Worm (Caenorhabditis elegans) whole organism, young adult: ENCODE data around the gene H20E11.2.

Experiments
- B0035.1 ChIP-seq: sonication (generic microtip); optimal IDR thresholded peaks from 2 replicates; lab custom pipeline; 2016; ENCODE audit warnings: missing genetic modification characterization, mild to moderate bottlenecking, missing compliant biosample characterization, missing genotype, missing genetic modification reagents
- C06A6.2 ChIP-seq: fragments of 200-800 bp; sonication (Bioruptor generic); conservative IDR thresholded peaks from 2 replicates; pipeline ENCODE4 v1.3.6; 2022; ENCODE audit warnings: missing genetic modification characterization, missing compliant biosample characterization
- C17E4.6 ChIP-seq: fragments of 200-800 bp; sonication (Bioruptor generic); IDR thresholded peaks from 2 replicates; pipeline ENCODE4 v1.3.6; 2022; ENCODE audit warnings: missing genetic modification reagents, missing genetic modification characterization, missing compliant biosample characterization
- F49E8.2 ChIP-seq: sonication (generic microtip); optimal IDR thresholded peaks from 3 replicates; lab custom pipeline; 2017; ENCODE audit warnings: missing genetic modification characterization, mild to moderate bottlenecking, missing compliant biosample characterization, antibody characterized with exemption, moderate library complexity; ENCODE audit not compliant: insufficient read depth
- F52B5.7 ChIP-seq: sonication (generic microtip); optimal IDR thresholded peaks from 2 replicates; lab custom pipeline; 2016; ENCODE audit warnings: mild to moderate bottlenecking, missing genetic modification characterization, missing compliant biosample characterization
- F57A8.1 ChIP-seq: fragments of 200-800 bp; sonication (Bioruptor generic); optimal IDR thresholded peaks from 2 replicates; lab custom pipeline; 2018; ENCODE audit warnings: mild to moderate bottlenecking, missing genetic modification characterization, moderate library complexity, missing compliant biosample characterization
- K11D2.4 ChIP-seq: fragments of 200-800 bp; sonication (Bioruptor generic); IDR thresholded peaks from 2 replicates; pipeline ENCODE4 v1.3.6; 2022; ENCODE audit warnings: missing genetic modification reagents, missing genetic modification characterization, missing compliant biosample characterization
- K12H6.12 ChIP-seq: fragments of 200-800 bp; sonication (Bioruptor generic); optimal IDR thresholded peaks from 2 replicates; lab custom pipeline; 2018; ENCODE audit warnings: mild to moderate bottlenecking, missing genetic modification characterization, missing compliant biosample characterization
- Y56A3A.18 ChIP-seq: fragments of 200-800 bp; sonication (Bioruptor generic); IDR thresholded peaks from 2 replicates; pipeline ENCODE4 v1.3.6; 2022; ENCODE audit warnings: missing genetic modification reagents, missing genetic modification characterization, missing compliant biosample characterization
- Y67H2A.10 ChIP-seq: fragments of 200-800 bp; sonication (Bioruptor generic); conservative IDR thresholded peaks from 2 replicates; pipeline ENCODE4 v1.3.6; 2022; ENCODE audit warnings: missing genetic modification reagents, missing genetic modification characterization, missing compliant biosample characterization
- Y79H2A.3 ChIP-seq: fragments of 200-800 bp; sonication (Bioruptor generic); conservative IDR thresholded peaks from 2 replicates; pipeline ENCODE4 v1.3.6; 2022; ENCODE audit warnings: missing genetic modification reagents, missing genetic modification characterization, missing compliant biosample characterization
- ama-1 ChIP-seq, 3 experiments: fragments of 150-350 bp in 1 of 3; sonication (generic microtip) in 2 of 3; optimal IDR thresholded peaks; 2 replicates each; lab custom pipeline; 2014 to 2018; ENCODE audit warnings: missing biosample characterization in 2 of 3, missing genetic modification characterization in 2 of 3, missing genetic modification reagents in 2 of 3
- atf-7 ChIP-seq: sonication (generic microtip); optimal IDR thresholded peaks from 2 replicates; lab custom pipeline; 2017; ENCODE audit warnings: mild to moderate bottlenecking, missing genetic modification characterization, missing compliant biosample characterization
- athp-1 ChIP-seq: sonication (generic microtip); optimal IDR thresholded peaks from 2 replicates; lab custom pipeline; 2017; ENCODE audit warnings: mild to moderate bottlenecking, missing genetic modification characterization, missing compliant biosample characterization
- attf-3 ChIP-seq: fragments of 200-800 bp; sonication (Bioruptor generic); conservative IDR thresholded peaks from 2 replicates; pipeline ENCODE4 v1.3.6; 2022; ENCODE audit warnings: missing genetic modification reagents, missing genetic modification characterization, missing compliant biosample characterization
- attf-6 ChIP-seq: fragments of 200-800 bp; sonication (Bioruptor generic); IDR thresholded peaks from 2 replicates; pipeline ENCODE4 v1.3.6; 2022; ENCODE audit warnings: missing genetic modification reagents, missing genetic modification characterization, missing compliant biosample characterization
- ceh-100 ChIP-seq: fragments of 200-800 bp; sonication (Bioruptor generic); IDR thresholded peaks from 2 replicates; pipeline ENCODE4 v1.3.6; 2022; ENCODE audit warnings: missing genetic modification reagents, missing genetic modification characterization, missing compliant biosample characterization
- ceh-40 ChIP-seq: fragments of 200-800 bp; sonication (Bioruptor generic); IDR thresholded peaks from 2 replicates; pipeline ENCODE4 v1.3.6; 2022; ENCODE audit warnings: missing genetic modification characterization, missing compliant biosample characterization
- ceh-58 ChIP-seq: fragments of 200-800 bp; sonication (Bioruptor generic); IDR thresholded peaks from 2 replicates; pipeline ENCODE4 v1.3.6; 2022; ENCODE audit warnings: missing genetic modification characterization, missing compliant biosample characterization
- ceh-91 ChIP-seq: fragments of 200-800 bp; sonication (Bioruptor generic); IDR thresholded peaks from 2 replicates; pipeline ENCODE4 v1.3.6; 2022; ENCODE audit warnings: missing genetic modification reagents, missing genetic modification characterization, missing compliant biosample characterization
- dpff-1 ChIP-seq: sonication (generic microtip); optimal IDR thresholded peaks from 2 replicates; lab custom pipeline; 2017; ENCODE audit warnings: mild to moderate bottlenecking, missing genetic modification characterization, missing compliant biosample characterization
- dpl-1 ChIP-seq: fragments of 150-350 bp; optimal IDR thresholded peaks from 2 replicates; lab custom pipeline; 2014; ENCODE audit warnings: missing biosample characterization, missing genetic modification reagents, missing genetic modification characterization
- efl-1 ChIP-seq: fragments of 150-350 bp; optimal IDR thresholded peaks from 2 replicates; lab custom pipeline; 2014; ENCODE audit warnings: missing biosample characterization, missing genetic modification reagents, missing genetic modification characterization
- egl-18 ChIP-seq: fragments of 200-800 bp; sonication (Bioruptor generic); IDR thresholded peaks from 2 replicates; pipeline ENCODE4 v1.3.6; 2022; ENCODE audit warnings: missing genetic modification reagents, missing genetic modification characterization, missing compliant biosample characterization
- egrh-3 ChIP-seq: fragments of 200-800 bp; sonication (Bioruptor generic); IDR thresholded peaks from 2 replicates; pipeline ENCODE4 v1.3.6; 2022; ENCODE audit warnings: missing genetic modification reagents, missing genetic modification characterization, missing compliant biosample characterization
- him-1 ChIP-seq: sonication (generic microtip); optimal IDR thresholded peaks from 2 replicates; lab custom pipeline; 2016; ENCODE audit warnings: missing genotype, missing genetic modification reagents, missing genetic modification characterization, missing compliant biosample characterization
- hrde-1 ChIP-seq: sonication (generic microtip); optimal IDR thresholded peaks from 2 replicates; lab custom pipeline; 2016; ENCODE audit warnings: missing genetic modification characterization, mild to moderate bottlenecking, missing compliant biosample characterization, moderate library complexity, missing genotype, missing genetic modification reagents, borderline replicate concordance
- hsf-1 ChIP-seq: fragments of 200-800 bp; sonication (Bioruptor generic); IDR thresholded peaks from 2 replicates; pipeline ENCODE4 v1.3.6; 2022; ENCODE audit warnings: missing genetic modification reagents, missing genetic modification characterization, missing compliant biosample characterization
- lag-1 ChIP-seq: fragments of 200-800 bp; sonication (Bioruptor generic); IDR thresholded peaks from 2 replicates; pipeline ENCODE4 v1.3.6; 2022; ENCODE audit warnings: missing genetic modification reagents, missing genetic modification characterization, missing compliant biosample characterization
- madf-10 ChIP-seq: sonication (generic microtip); optimal IDR thresholded peaks from 2 replicates; lab custom pipeline; 2016; ENCODE audit warnings: mild to moderate bottlenecking, missing genetic modification characterization, missing compliant biosample characterization
- madf-3 ChIP-seq: fragments of 200-800 bp; sonication (Bioruptor generic); IDR thresholded peaks from 2 replicates; pipeline ENCODE4 v1.3.6; 2022; ENCODE audit warnings: missing genetic modification reagents, missing genetic modification characterization, missing compliant biosample characterization
- mcd-1 ChIP-seq: fragments of 200-800 bp; sonication (Bioruptor generic); IDR thresholded peaks from 2 replicates; pipeline ENCODE4 v1.3.6; 2022; ENCODE audit warnings: missing genetic modification reagents, missing genetic modification characterization, missing compliant biosample characterization
- mes-4 ChIP-seq: sonication (generic microtip); optimal IDR thresholded peaks from 2 replicates; lab custom pipeline; 2016; ENCODE audit warnings: missing genotype, missing genetic modification characterization, missing compliant biosample characterization
- mxl-1 ChIP-seq: sonication (generic microtip); optimal IDR thresholded peaks from 2 replicates; lab custom pipeline; 2016; ENCODE audit warnings: missing genetic modification characterization, missing compliant biosample characterization
- nhr-27 ChIP-seq: fragments of 200-800 bp; sonication (Bioruptor generic); optimal IDR thresholded peaks from 2 replicates; lab custom pipeline; 2018; ENCODE audit warnings: mild to moderate bottlenecking, missing genetic modification characterization, moderate library complexity, missing compliant biosample characterization
- nhr-90 ChIP-seq: sonication (generic microtip); optimal IDR thresholded peaks from 2 replicates; lab custom pipeline; 2016; ENCODE audit warnings: missing genotype, mild to moderate bottlenecking, missing genetic modification characterization, missing compliant biosample characterization
- pha-4 ChIP-seq: fragments of 150-350 bp; sonication (generic microtip); optimal IDR thresholded peaks from 2 replicates; lab custom pipeline; 2014; ENCODE audit warnings: missing biosample characterization, missing genetic modification reagents, missing genetic modification characterization
- rcor-1 ChIP-seq: fragments of 200-800 bp; sonication (Bioruptor generic); IDR thresholded peaks from 2 replicates; pipeline ENCODE4 v1.3.6; 2022; ENCODE audit warnings: missing genetic modification reagents, missing genetic modification characterization, missing compliant biosample characterization
- sdz-38 ChIP-seq: sonication (generic microtip); optimal IDR thresholded peaks from 2 replicates; lab custom pipeline; 2016; ENCODE audit warnings: missing genotype, missing genetic modification characterization, missing compliant biosample characterization
- somi-1 ChIP-seq: fragments of 200-800 bp; sonication (Bioruptor generic); optimal IDR thresholded peaks from 2 replicates; lab custom pipeline; 2018; ENCODE audit warnings: mild to moderate bottlenecking, missing genetic modification characterization, missing compliant biosample characterization
- tbp1 ChIP-seq: fragments of 200-800 bp; sonication (Bioruptor generic); optimal IDR thresholded peaks from 2 replicates; lab custom pipeline; 2018; ENCODE audit warnings: mild to moderate bottlenecking, missing genetic modification characterization, missing compliant biosample characterization
- tbx-9 ChIP-seq: sonication (generic microtip); optimal IDR thresholded peaks from 2 replicates; lab custom pipeline; 2016; ENCODE audit warnings: borderline replicate concordance, missing genetic modification characterization, inconsistent platforms, missing compliant biosample characterization
- tlf-1 ChIP-seq: fragments of 200-800 bp; sonication (Bioruptor generic); optimal IDR thresholded peaks from 2 replicates; lab custom pipeline; 2018; ENCODE audit warnings: mild to moderate bottlenecking, missing genetic modification characterization, missing compliant biosample characterization
- unc-130 ChIP-seq: sonication (generic microtip); optimal IDR thresholded peaks from 2 replicates; lab custom pipeline; 2016; ENCODE audit warnings: missing genetic modification reagents, missing genetic modification characterization, missing compliant biosample characterization
- unc-62 ChIP-seq: fragments of 150-350 bp; optimal IDR thresholded peaks from 2 replicates; lab custom pipeline; 2014; ENCODE audit warnings: missing biosample characterization, missing genetic modification reagents, missing genetic modification characterization
- xnd-1 ChIP-seq: sonication (generic microtip); optimal IDR thresholded peaks from 2 replicates; lab custom pipeline; 2016; ENCODE audit warnings: missing genotype, missing genetic modification reagents, missing genetic modification characterization, missing compliant biosample characterization
- zfh-2 ChIP-seq: fragments of 200-800 bp; sonication (Bioruptor generic); conservative IDR thresholded peaks from 2 replicates; pipeline ENCODE4 v1.3.6; 2022; ENCODE audit warnings: missing genetic modification reagents, missing genetic modification characterization, missing compliant biosample characterization
- ztf-25 ChIP-seq: fragments of 200-800 bp; sonication (Bioruptor generic); IDR thresholded peaks from 2 replicates; pipeline ENCODE4 v1.3.6; 2022; ENCODE audit warnings: missing genetic modification reagents, missing genetic modification characterization, missing compliant biosample characterization
- ztf-3 ChIP-seq: fragments of 200-800 bp; sonication (Bioruptor generic); optimal IDR thresholded peaks from 2 replicates; lab custom pipeline; 2018; ENCODE audit warnings: mild to moderate bottlenecking, missing genetic modification characterization, missing compliant biosample characterization

The H20E11.2 gene

ce11 chrIV:6785873-6786272, 41.7 kb upstream of the H20E11.2 start (continued):
- TF ChIP-seq madf-10 (tag; lab: Kevin White, UChicago) (peak; percentile 17), xnd-1 (no peak), tbx-9 (tag; lab: Kevin White, UChicago) (no peak), attf-6 (GFP tag; lab: Robert Waterston, UW) (no peak), rcor-1 (no peak), dpl-1 (GFP tag; lab: Kevin White, UChicago) (no peak), C17E4.6 (no peak), F49E8.2 (tag; lab: Kevin White, UChicago) (no peak), ztf-3 (GFP tag; lab: Kevin White, UChicago) (no peak), nhr-27 (tag; lab: Kevin White, UChicago) (no peak), sdz-38 (tag; lab: Kevin White, UChicago) (no peak), C06A6.2 (GFP tag; lab: Robert Waterston, UW) (no peak), Y67H2A.10 (GFP tag; lab: Robert Waterston, UW) (no peak), athp-1 (tag; lab: Kevin White, UChicago) (no peak), mcd-1 (GFP tag; lab: Robert Waterston, UW) (peak; percentile 64), nhr-90 (tag; lab: Kevin White, UChicago) (no peak), efl-1 (GFP tag; lab: Kevin White, UChicago) (no peak), unc-130 (no peak), K11D2.4 (GFP tag; lab: Robert Waterston, UW) (peak; percentile 21; the same call in 1 of the 2 replicates), egl-18 (GFP tag; lab: Robert Waterston, UW) (no peak), pha-4 (tag; lab: Kevin White, UChicago) (peak; percentile 38), ceh-58 (GFP tag; lab: Robert Waterston, UW) (no peak), tbp1 (GFP tag; lab: Kevin White, UChicago) (peak; percentile 39), Y79H2A.3 (GFP tag; lab: Robert Waterston, UW) (no peak), egrh-3 (GFP tag; lab: Robert Waterston, UW) (no peak), zfh-2 (GFP tag; lab: Robert Waterston, UW) (no peak; the same call in none of the 2 replicates), tlf-1 (GFP tag; lab: Kevin White, UChicago) (no peak), Y56A3A.18 (peak; percentile 45; the same call in 1 of the 2 replicates), ceh-91 (GFP tag; lab: Robert Waterston, UW) (no peak), ceh-100 (GFP tag; lab: Robert Waterston, UW) (no peak), B0035.1 (tag; lab: Kevin White, UChicago) (no peak), madf-3 (GFP tag; lab: Robert Waterston, UW) (no peak), unc-62 (GFP tag; lab: Kevin White, UChicago) (no peak), ceh-40 (GFP tag; lab: Robert Waterston, UW) (no peak), dpff-1 (tag; lab: Kevin White, UChicago) (no peak), F52B5.7 (tag; lab: Kevin White, UChicago) (no peak), F57A8.1 (GFP tag; lab: Kevin White, UChicago) (no peak), attf-3 (GFP tag; lab: Robert Waterston, UW) (no peak), ztf-25 (no peak), atf-7 (tag; lab: Kevin White, UChicago) (no peak), hrde-1 (tag; lab: Kevin White, UChicago) (no peak), mes-4 (no peak), mxl-1 (tag; lab: Kevin White, UChicago) (no peak), him-1 (tag; lab: Kevin White, UChicago) (no peak), K12H6.12 (peak; percentile 57), somi-1 (GFP tag; lab: Kevin White, UChicago) (no peak), lag-1 (GFP tag; lab: Robert Waterston, UW) (no peak), ama-1 (optimal IDR thresholded peaks at IDR 0.05; lab: Kevin White, UChicago) (no peak), ama-1 (GFP tag; optimal IDR thresholded peaks at IDR 0.05; lab: Kevin White, UChicago) (no peak), hsf-1 (GFP tag; lab: Robert Waterston, UW) (no peak)
